Worm (Caenorhabditis elegans): Measurements from ENCODE around the gene kvs-2.

ce11 chrV:10592479-10592878, 43.3 kb upstream of the kvs-2 start, which contains the start of gene T21C9.9:
- TF ChIP-seq jun-1 (tag; optimal IDR thresholded peaks at IDR 0.05) (no peak), elt-2 (tag; optimal IDR thresholded peaks at IDR 0.05) (no peak)

Measured in whole organism, L3 larva.